Fruit fly (Drosophila melanogaster): Measurements from ENCODE around the gene gudu.

DNA sequence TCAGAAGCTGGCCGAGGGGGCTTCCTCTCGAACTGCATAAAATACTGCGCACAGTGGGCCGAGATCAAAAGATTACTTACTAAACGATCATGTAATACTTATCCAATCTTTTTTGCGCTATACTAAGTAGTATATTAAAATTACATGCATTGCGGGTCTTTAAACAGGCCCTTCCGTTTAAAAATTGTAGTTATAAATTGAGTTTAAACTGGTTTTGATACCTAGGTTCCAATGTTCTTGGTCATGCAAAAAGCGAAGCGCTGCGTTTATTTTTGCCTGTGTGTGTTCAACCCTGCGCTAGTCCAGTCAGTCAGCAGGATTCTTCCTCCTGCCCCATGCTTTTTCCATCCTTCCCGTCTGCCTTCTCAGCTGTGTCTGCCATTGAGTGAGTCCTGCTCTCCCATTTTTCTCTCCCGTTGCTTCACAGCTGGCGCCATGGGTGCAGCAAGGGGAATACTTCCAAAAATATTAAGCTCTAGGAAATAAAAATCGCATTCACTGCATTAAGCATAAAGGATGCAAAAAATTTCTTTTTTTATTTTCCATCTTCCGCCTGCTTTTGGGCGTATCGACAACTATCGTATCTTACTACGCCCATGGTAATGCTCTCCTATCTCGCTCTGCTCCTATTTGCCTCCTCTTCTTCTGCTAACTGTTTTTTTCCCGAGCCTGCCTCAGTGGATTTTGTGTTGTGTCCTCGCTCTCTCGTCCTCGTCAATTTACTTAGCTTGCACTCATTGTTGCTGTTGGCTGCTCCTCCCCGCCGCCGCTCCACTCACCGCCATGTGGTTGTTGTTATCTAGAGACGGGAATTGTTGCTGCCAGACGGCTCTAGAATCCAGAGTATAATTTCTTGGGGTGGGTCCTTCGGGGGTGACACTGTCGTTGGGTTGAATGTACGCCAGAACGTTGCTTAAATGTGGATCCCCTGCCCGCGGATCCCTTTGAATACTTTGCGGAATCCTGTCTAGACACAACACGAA lies 32.3 kb downstream of the gudu start:
- TF ChIP-seq topi (GFP tag; optimal IDR thresholded peaks at IDR 0.05) (peak; percentile 89), fd85E (GFP tag; optimal IDR thresholded peaks at IDR 0.05) (peak; percentile 23), CG6854 (GFP tag; optimal IDR thresholded peaks at IDR 0.05) (peak; percentile 26)

Data from whole organism, prepupa.